Worm (Caenorhabditis elegans): ENCODE results near the gene nep-9.

nep-9 gene

ce11 chrII:3346328-3346780 lies 52.8 kb downstream of the nep-9 start, which contains the start of gene bath-30:
Gene bath-30 (minus strand): TSS chrII:3346378.
- TF ChIP-seq ceh-19 (GFP tag; optimal IDR thresholded peaks at IDR 0.05) (no peak), T23F11.4 (GFP tag; optimal IDR thresholded peaks at IDR 0.05) (no peak), sdc-2 (tag; optimal IDR thresholded peaks at IDR 0.05) (no peak), hlh-30 (tag; optimal IDR thresholded peaks at IDR 0.05; ENCODE audit: insufficient read depth) (no peak), zip-5 (tag; optimal IDR thresholded peaks at IDR 0.05) (no peak), ceh-6 (GFP tag; optimal IDR thresholded peaks at IDR 0.05) (no peak), tbx-2 (tag; optimal IDR thresholded peaks at IDR 0.05) (no peak), sox-2 (GFP tag; IDR thresholded peaks at IDR 0.05) (no peak), unc-86 (tag; optimal IDR thresholded peaks at IDR 0.05) (no peak), hlh-15 (tag; optimal IDR thresholded peaks at IDR 0.05) (no peak), pax-1 (tag; optimal IDR thresholded peaks at IDR 0.05) (no peak), odd-2 (tag; optimal IDR thresholded peaks at IDR 0.05) (no peak), fax-1 (tag; optimal IDR thresholded peaks at IDR 0.05) (no peak), sox-4 (tag; optimal IDR thresholded peaks at IDR 0.05) (no peak), che-1 (tag; optimal IDR thresholded peaks at IDR 0.05) (no peak)

Data from whole organism, late embryonic.